Worm (Caenorhabditis elegans): ENCODE results near the gene abcf-2.

ce11 chrIII:13430162-13430561 lies 31.9 kb downstream of the abcf-2 start, which contains the start of gene trf-1:
- TF ChIP-seq ama-1 (optimal IDR thresholded peaks at IDR 0.05) (no peak), tbx-11 (GFP tag; IDR thresholded peaks at IDR 0.05) (no peak), hmg-4 (GFP tag; optimal IDR thresholded peaks at IDR 0.05) (no peak), flt-1 (GFP tag; IDR thresholded peaks at IDR 0.05) (no peak), aly-1 (tag; optimal IDR thresholded peaks at IDR 0.05) (no peak), pes-1 (GFP tag; IDR thresholded peaks at IDR 0.05) (no peak), hnd-1 (tag; optimal IDR thresholded peaks at IDR 0.05) (no peak), ceh-36 (tag; optimal IDR thresholded peaks at IDR 0.05) (no peak), F13C5.2 (tag; optimal IDR thresholded peaks at IDR 0.05) (no peak)

All from whole organism, early embryonic.